Worm (Caenorhabditis elegans): Measurements from ENCODE around the gene ooc-5.
A peak's percentile ranks its signal among the peaks of the same experiment; 100 is the strongest.

ooc-5 gene

ce11 chrII:8969251-8970183, 23.4 kb upstream of the ooc-5 start, which contains the start of the genes szy-20 and C18E9.5:
szy-20 (minus strand) TSS chrII:8969333.
C18E9.5 (plus strand) TSS chrII:8969980.
- peak; percentile 63 for TF ChIP-seq R02D3.7 (tag; optimal IDR thresholded peaks at IDR 0.05)
- TF ChIP-seq peb-1 (tag; optimal IDR thresholded peaks at IDR 0.05), result no peak
- TF ChIP-seq nhr-23 (tag; optimal IDR thresholded peaks at IDR 0.05), result no peak
- TF ChIP-seq lsy-2 (tag; optimal IDR thresholded peaks at IDR 0.05), result peak; percentile 86 to 94
- no peak for TF ChIP-seq ceh-82 (tag; optimal IDR thresholded peaks at IDR 0.05)
- no peak for TF ChIP-seq alr-1 (tag; optimal IDR thresholded peaks at IDR 0.05)
- TF ChIP-seq mab-5 (tag; optimal IDR thresholded peaks at IDR 0.05), result peak; percentile 88
- peak; percentile 35 for TF ChIP-seq nhr-10 (tag; optimal IDR thresholded peaks at IDR 0.05)
- TF ChIP-seq ztf-4 (tag; optimal IDR thresholded peaks at IDR 0.05), result peak; percentile 41
- peak; percentile 81 for TF ChIP-seq nhr-25 (tag; optimal IDR thresholded peaks at IDR 0.05)
- no peak for TF ChIP-seq blmp-1 (tag; optimal IDR thresholded peaks at IDR 0.05; ENCODE audit: insufficient read depth)
- no peak for TF ChIP-seq nhr-237 (tag; optimal IDR thresholded peaks at IDR 0.05)
- TF ChIP-seq ceh-16 (tag; optimal IDR thresholded peaks at IDR 0.05), result no peak
- TF ChIP-seq nhr-11 (tag; optimal IDR thresholded peaks at IDR 0.05), result no peak
- TF ChIP-seq nhr-6 (tag; optimal IDR thresholded peaks at IDR 0.05), result no peak
- TF ChIP-seq nhr-21 (tag; optimal IDR thresholded peaks at IDR 0.05), result peak; percentile 50
- no peak for TF ChIP-seq unc-62 (GFP tag; optimal IDR thresholded peaks at IDR 0.05)
- peak; percentile 71 for TF ChIP-seq nhr-129 (tag; optimal IDR thresholded peaks at IDR 0.05)
- TF ChIP-seq ztf-11 (tag; optimal IDR thresholded peaks at IDR 0.05), result no peak
- peak; percentile 71 for TF ChIP-seq egl-27 (tag; optimal IDR thresholded peaks at IDR 0.05)
- no peak for TF ChIP-seq mbf-1 (tag; optimal IDR thresholded peaks at IDR 0.05)
- TF ChIP-seq C34F6.9 (tag; optimal IDR thresholded peaks at IDR 0.05), result peak; percentile 90
- no peak for TF ChIP-seq Y55F3AM.14 (GFP tag; optimal IDR thresholded peaks at IDR 0.05)
- no peak for TF ChIP-seq nhr-12 (tag; optimal IDR thresholded peaks at IDR 0.05)
- peak; percentile 96 for TF ChIP-seq gmeb-1 (tag; optimal IDR thresholded peaks at IDR 0.05)
- TF ChIP-seq lin-11 (tag; optimal IDR thresholded peaks at IDR 0.05), result peak; percentile 61
- TF ChIP-seq elt-1 (tag; optimal IDR thresholded peaks at IDR 0.05), result no peak
- no peak for TF ChIP-seq ama-1 (optimal IDR thresholded peaks at IDR 0.05)
- TF ChIP-seq snpc-4 (tag; optimal IDR thresholded peaks at IDR 0.05), result peak; percentile 26
- no peak for TF ChIP-seq nhr-77 (tag; optimal IDR thresholded peaks at IDR 0.05)
- no peak for TF ChIP-seq dmd-4 (tag; optimal IDR thresholded peaks at IDR 0.05)
- TF ChIP-seq ZK546.5 (tag; optimal IDR thresholded peaks at IDR 0.05), result peak; percentile 50
- TF ChIP-seq aly-2 (tag; optimal IDR thresholded peaks at IDR 0.05), result no peak
- TF ChIP-seq crh-2 (tag; optimal IDR thresholded peaks at IDR 0.05), result peak; percentile 75
- TF ChIP-seq elt-3 (tag; optimal IDR thresholded peaks at IDR 0.05), result no peak
- TF ChIP-seq sem-4 (tag; optimal IDR thresholded peaks at IDR 0.05), result peak; percentile 1
- TF ChIP-seq F13H6.1 (tag; optimal IDR thresholded peaks at IDR 0.05), result peak; percentile 83
- peak; percentile 59 for TF ChIP-seq sma-3 (GFP tag; optimal IDR thresholded peaks at IDR 0.05)
- no peak for TF ChIP-seq lin-39 (tag; optimal IDR thresholded peaks at IDR 0.05)
- TF ChIP-seq unc-39 (tag; optimal IDR thresholded peaks at IDR 0.05), result no peak
- TF ChIP-seq skn-1 (tag; optimal IDR thresholded peaks at IDR 0.05), result no peak
- peak; percentile 94 for TF ChIP-seq fos-1 (tag; optimal IDR thresholded peaks at IDR 0.05)
- TF ChIP-seq lin-13 (GFP tag; optimal IDR thresholded peaks at IDR 0.05), result peak; percentile 82
- TF ChIP-seq sma-9 (GFP tag; optimal IDR thresholded peaks at IDR 0.05), result peak; percentile 74
- no peak for TF ChIP-seq sma-9 (tag; optimal IDR thresholded peaks at IDR 0.05)
- peak; percentile 73 for TF ChIP-seq zag-1 (tag; optimal IDR thresholded peaks at IDR 0.05)
- TF ChIP-seq unc-55 (GFP tag; optimal IDR thresholded peaks at IDR 0.05), result peak; percentile 93
- peak in 1 of 2 experiments; percentile 23 for TF ChIP-seq mdl-1 (tag; optimal IDR thresholded peaks at IDR 0.05)
- TF ChIP-seq ztf-1 (GFP tag; conservative IDR thresholded peaks at IDR 0.05), result no peak

All from whole organism, L2 larva.